Worm (Caenorhabditis elegans): Measurements from ENCODE around the gene B0222.1.

DNA sequence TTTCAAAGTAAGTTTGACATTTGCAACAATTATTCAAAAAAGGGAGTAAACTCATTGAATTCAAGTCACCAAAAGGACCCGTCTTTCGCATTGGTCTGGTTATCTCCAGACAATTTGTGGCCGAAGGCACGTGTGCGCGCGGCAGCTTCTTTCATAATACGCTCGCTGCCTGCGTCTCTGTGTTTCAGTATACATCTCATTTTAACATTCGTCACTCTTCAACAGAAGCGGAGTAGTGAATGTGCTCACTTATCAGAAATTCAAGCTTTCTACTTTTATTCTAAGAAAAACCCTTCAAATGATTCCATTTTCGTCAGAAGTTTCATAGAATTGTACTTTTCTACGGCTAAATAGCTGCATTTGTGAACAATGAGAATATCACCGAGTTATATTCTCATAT, 5.5 kb upstream of the B0222.1 start:
- TF ChIP-seq hpl-2 (GFP tag; optimal IDR thresholded peaks at IDR 0.05) = no peak
- TF ChIP-seq hlh-4 (tag; optimal IDR thresholded peaks at IDR 0.05) = peak; percentile 24
- TF ChIP-seq pag-3 (tag; optimal IDR thresholded peaks at IDR 0.05; ENCODE audit: borderline replicate concordance, insufficient read depth) = peak; percentile 35
- TF ChIP-seq lin-13 (GFP tag; optimal IDR thresholded peaks at IDR 0.05) = no peak
- no peak for TF ChIP-seq lin-15B (tag; optimal IDR thresholded peaks at IDR 0.05)
- no peak for TF ChIP-seq nhr-76 (tag; optimal IDR thresholded peaks at IDR 0.05)
- TF ChIP-seq pqm-1 (tag; optimal IDR thresholded peaks at IDR 0.05) = no peak
- no peak for TF ChIP-seq aly-2 (tag; optimal IDR thresholded peaks at IDR 0.05)
- TF ChIP-seq nhr-11 (tag; optimal IDR thresholded peaks at IDR 0.05) = peak; percentile 78
- TF ChIP-seq alr-1 (tag; optimal IDR thresholded peaks at IDR 0.05; ENCODE audit: borderline replicate concordance) = no peak
